Fruit fly (Drosophila melanogaster) whole organism, adult: ENCODE data around the gene CG42675.

Source experiments
- CG11617 ChIP-seq: fragments of 200-800 bp; sonication (Bioruptor generic); optimal IDR thresholded peaks from 2 replicates; lab custom pipeline; 2017; ENCODE audit warnings: mild to moderate bottlenecking, missing biosample characterization, missing genetic modification reagents, missing genetic modification characterization
- cic ChIP-seq: fragments of 200-800 bp; sonication (Bioruptor generic); optimal IDR thresholded peaks from 2 replicates; lab custom pipeline; 2017; ENCODE audit warnings: missing biosample characterization, mild to moderate bottlenecking, missing genetic modification characterization, moderate library complexity
- cnc ChIP-seq, 2 experiments: fragments of >200 bp; optimal IDR thresholded peaks; 2 replicates each; lab custom pipeline; 2017
- kay ChIP-seq: fragments of 200-800 bp; sonication (Bioruptor generic); peaks from one replicate; lab custom pipeline; 2016; ENCODE audit warnings: missing biosample characterization, missing genetic modification characterization, borderline replicate concordance
- tj ChIP-seq: fragments of 200-800 bp; sonication (Bioruptor generic); optimal IDR thresholded peaks from 3 replicates; lab custom pipeline; 2017; ENCODE audit warnings: missing biosample characterization, mild to moderate bottlenecking, missing genetic modification characterization, moderate library complexity

DNA sequence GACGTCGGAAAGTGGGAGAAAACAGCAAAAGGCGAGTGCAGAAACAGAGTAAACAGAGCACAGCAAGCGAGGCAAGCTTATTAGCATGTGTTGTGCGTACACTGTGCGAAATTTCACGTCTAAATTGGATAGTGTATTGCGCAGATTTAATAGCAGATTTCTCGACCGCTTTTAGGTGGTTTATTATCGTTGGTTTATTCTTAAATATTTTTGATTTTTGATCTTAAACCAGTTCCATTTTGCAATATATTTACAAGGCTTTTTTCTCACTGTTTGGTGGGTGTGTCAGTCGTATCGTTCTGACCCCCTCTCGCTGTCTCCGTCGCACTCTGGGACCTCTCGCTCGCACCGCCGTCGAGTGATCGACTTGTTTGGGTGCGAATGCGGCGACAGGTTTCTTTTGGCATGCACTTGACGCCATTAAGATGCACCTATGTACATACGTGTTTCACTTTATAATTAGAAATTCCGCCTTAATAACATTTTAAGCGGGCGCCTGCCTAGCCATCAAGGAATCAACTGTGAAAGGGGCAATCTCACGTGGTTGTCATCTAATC, 20.6 kb downstream of the CG42675 start:
- peak; percentile 78 for TF ChIP-seq kay (GFP tag; lab: Kevin White, UChicago)
- no peak for TF ChIP-seq cnc (optimal IDR thresholded peaks at IDR 0.05; lab: Kevin White, UChicago)
- TF ChIP-seq tj, result peak; percentile 51
- TF ChIP-seq CG11617, result peak; percentile 62
- peak; percentile 44 for TF ChIP-seq cic (GFP tag; lab: Kevin White, UChicago)
